Worm (Caenorhabditis elegans): ENCODE results near the gene Y51A2B.4.

DNA sequence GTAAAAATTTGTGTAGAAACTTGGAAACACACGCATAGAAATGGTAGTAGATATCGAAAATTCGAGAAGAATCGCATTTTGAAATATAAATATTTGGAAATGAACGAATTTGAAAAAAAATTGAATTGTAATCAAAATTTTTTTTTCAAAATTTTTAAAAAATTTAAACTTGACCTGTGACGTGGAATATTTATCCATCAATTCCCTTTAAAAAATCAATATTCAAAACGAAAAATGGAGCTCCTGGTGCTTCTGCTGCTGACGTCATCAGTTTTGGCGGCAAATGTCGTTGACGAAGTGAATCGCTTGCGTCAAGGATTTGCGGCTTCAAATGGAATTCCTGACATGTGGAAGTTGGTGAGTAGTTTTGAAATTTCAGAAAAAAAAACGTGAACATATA is at the start of gene Y51A2B.4, which contains the start of gene Y51A2B.5:
- TF ChIP-seq nhr-237 (tag; optimal IDR thresholded peaks at IDR 0.05) (no peak), R02D3.7 (tag; optimal IDR thresholded peaks at IDR 0.05) (no peak), egl-27 (tag; optimal IDR thresholded peaks at IDR 0.05) (no peak), tbx-2 (tag; optimal IDR thresholded peaks at IDR 0.05) (no peak), jun-1 (tag; optimal IDR thresholded peaks at IDR 0.05) (no peak), nhr-77 (tag; optimal IDR thresholded peaks at IDR 0.05) (no peak), nhr-11 (tag; optimal IDR thresholded peaks at IDR 0.05) (no peak), unc-62 (GFP tag; optimal IDR thresholded peaks at IDR 0.05) (no peak), pha-4 (tag; optimal IDR thresholded peaks at IDR 0.05) (no peak), daf-12 (tag; optimal IDR thresholded peaks at IDR 0.05) (no peak), ama-1 (optimal IDR thresholded peaks at IDR 0.05) (no peak)

Measured in whole organism, L3 larva.